Worm (Caenorhabditis elegans) whole organism, late embryonic: ENCODE data around the gene ins-15.

Experiments
- C08G9.2 ChIP-seq: sonication (generic microtip); optimal IDR thresholded peaks from 2 replicates; lab custom pipeline; 2016; ENCODE audit warnings: mild to moderate bottlenecking, missing genetic modification characterization, moderate library complexity, missing compliant biosample characterization
- K02D7.2 ChIP-seq: sonication (generic microtip); optimal IDR thresholded peaks from 2 replicates; lab custom pipeline; 2017; ENCODE audit warnings: mild to moderate bottlenecking, missing genetic modification characterization, missing compliant biosample characterization
- Y22D7AL.16 ChIP-seq: sonication (generic microtip); optimal IDR thresholded peaks from 2 replicates; lab custom pipeline; 2016; ENCODE audit warnings: missing genetic modification characterization, missing compliant biosample characterization
- ama-1 ChIP-seq: fragments of 150-350 bp; optimal IDR thresholded peaks from 2 replicates; lab custom pipeline; 2014
- elt-2 ChIP-seq: sonication (generic microtip); optimal IDR thresholded peaks from 2 replicates; lab custom pipeline; 2016; ENCODE audit warnings: missing genetic modification reagents, missing genetic modification characterization, missing compliant biosample characterization
- ets-4 ChIP-seq: sonication (generic microtip); optimal IDR thresholded peaks from 2 replicates; lab custom pipeline; 2016; ENCODE audit warnings: missing genetic modification characterization, missing compliant biosample characterization
- lim-6 ChIP-seq: sonication (generic microtip); optimal IDR thresholded peaks from 2 replicates; lab custom pipeline; 2016; ENCODE audit warnings: missing genetic modification characterization, missing compliant biosample characterization
- nhr-11 ChIP-seq: fragments of 150-350 bp; optimal IDR thresholded peaks from 2 replicates; lab custom pipeline; 2014; ENCODE audit warnings: missing biosample characterization, missing genetic modification characterization
- pha-4 ChIP-seq: fragments of 150-350 bp; optimal IDR thresholded peaks from 2 replicates; lab custom pipeline; 2018; ENCODE audit warnings: missing biosample characterization, missing genetic modification reagents, missing genetic modification characterization
- sdc-2 ChIP-seq: sonication (generic microtip); optimal IDR thresholded peaks from 2 replicates; lab custom pipeline; 2016; ENCODE audit warnings: missing genotype, missing genetic modification characterization, missing compliant biosample characterization
- sox-4 ChIP-seq: sonication (generic microtip); optimal IDR thresholded peaks from 2 replicates; lab custom pipeline; 2017; ENCODE audit warnings: mild to moderate bottlenecking, missing genetic modification characterization, inconsistent platforms, missing compliant biosample characterization
- tbx-2 ChIP-seq: sonication (generic microtip); optimal IDR thresholded peaks from 2 replicates; lab custom pipeline; 2016; ENCODE audit warnings: missing genetic modification characterization, missing compliant biosample characterization
- unc-86 ChIP-seq: sonication (generic microtip); optimal IDR thresholded peaks from 2 replicates; lab custom pipeline; 2016; ENCODE audit warnings: missing genetic modification characterization, missing compliant biosample characterization

DNA sequence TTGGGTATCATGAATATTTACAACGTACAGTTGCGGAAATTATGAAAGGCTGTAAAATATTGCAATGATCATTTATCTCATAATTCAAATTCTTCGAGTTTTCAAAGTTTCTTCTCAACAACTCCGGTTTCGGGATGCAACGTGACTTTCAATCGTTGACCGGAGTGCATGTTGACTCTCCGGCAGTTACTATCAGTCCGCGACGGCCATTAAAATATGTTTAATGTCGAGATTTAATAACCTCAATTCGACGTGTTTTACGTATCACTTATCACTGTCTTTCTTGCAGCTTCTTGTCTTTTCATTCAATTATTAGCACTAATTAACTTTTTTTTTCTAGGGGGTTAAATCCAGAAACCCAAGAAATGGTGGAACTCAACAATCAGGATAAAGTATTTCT lies 26.3 kb downstream of the ins-15 start, which contains the start of gene tsp-10:
- TF ChIP-seq C08G9.2 (tag; lab: Kevin White, UChicago): no peak
- TF ChIP-seq sox-4 (tag; lab: Kevin White, UChicago): no peak
- no peak for TF ChIP-seq nhr-11 (tag; lab: Kevin White, UChicago)
- no peak for TF ChIP-seq tbx-2 (tag; lab: Kevin White, UChicago)
- TF ChIP-seq unc-86 (tag; lab: Kevin White, UChicago): no peak
- TF ChIP-seq pha-4: no peak
- no peak for TF ChIP-seq ama-1 (lab: Kevin White, UChicago)
- no peak for TF ChIP-seq lim-6 (tag; lab: Kevin White, UChicago)
- TF ChIP-seq K02D7.2: no peak
- no peak for TF ChIP-seq ets-4
- TF ChIP-seq Y22D7AL.16 (tag; lab: Kevin White, UChicago): no peak
- TF ChIP-seq sdc-2 (tag; lab: Kevin White, UChicago): no peak
- no peak for TF ChIP-seq elt-2 (tag; lab: Kevin White, UChicago)
